ENCODE assay signal across 3 fruit fly cellular contexts in genomic region chr3L:16889545-16889944, dm6.
TF ChIP-seq lines count a peak whose summit lies in the region.

No protein-coding gene starts in this region.

- no peak for TF ChIP-seq CTCF in whole organism, embryonic (GFP tag; optimal IDR thresholded peaks at IDR 0.05; lab: Kevin White, UChicago)

TF ChIP-seq in whole organism, embryonic, 481 proteins besides CTCF, POLR2A, EP300 and RAD21 (continues in another document):
- TF ChIP-seq CG12659 (GFP tag; optimal IDR thresholded peaks at IDR 0.05; lab: Kevin White, UChicago): no peak
- no peak for TF ChIP-seq CG14710 (tag; optimal IDR thresholded peaks at IDR 0.05; lab: Kevin White, UChicago)
- no peak for TF ChIP-seq CG43689 (GFP tag; IDR thresholded peaks at IDR 0.05; lab: Robert Waterston, UW)
- TF ChIP-seq sr (GFP tag; IDR thresholded peaks at IDR 0.05; lab: Robert Waterston, UW): peak; percentile 72; the same call in 2 of the 3 replicates
- TF ChIP-seq Rfx (GFP tag; IDR thresholded peaks at IDR 0.05; lab: Robert Waterston, UW): peak; percentile 19; the same call in 1 of the 2 replicates
- 0 out of 3 replicates have a peak, but pooled peaks have one; percentile 13 for TF ChIP-seq CG11695 (GFP tag; IDR thresholded peaks at IDR 0.05; lab: Robert Waterston, UW)
- no peak for TF ChIP-seq CG10462 (GFP tag; optimal IDR thresholded peaks at IDR 0.05; lab: Kevin White, UChicago)
- TF ChIP-seq aop (GFP tag; IDR thresholded peaks at IDR 0.05; lab: Robert Waterston, UW): no peak
- no peak for TF ChIP-seq Hmr (GFP tag; optimal IDR thresholded peaks at IDR 0.05; lab: Kevin White, UChicago)
- 0 out of 3 replicates have a peak, but pooled peaks have one; percentile 37 for TF ChIP-seq gce (GFP tag; IDR thresholded peaks at IDR 0.05; lab: Robert Waterston, UW)
- TF ChIP-seq zen2 (GFP tag; IDR thresholded peaks at IDR 0.05; lab: Robert Waterston, UW; ENCODE audit: partially characterized antibody): 0 out of 3 replicates have a peak, but pooled peaks have one; percentile 29
- peak; percentile 57 for TF ChIP-seq CG12769 (tag; optimal IDR thresholded peaks at IDR 0.05; lab: Kevin White, UChicago)
- peak; percentile 24 for TF ChIP-seq nau (GFP tag; optimal IDR thresholded peaks at IDR 0.05; lab: Kevin White, UChicago)
- no peak for TF ChIP-seq exex (tag; optimal IDR thresholded peaks at IDR 0.05; lab: Kevin White, UChicago)
- TF ChIP-seq dati (GFP tag; IDR thresholded peaks at IDR 0.05; lab: Robert Waterston, UW): 0 out of 2 replicates have a peak, but pooled peaks have one; percentile 8
- TF ChIP-seq CG8290 (GFP tag; optimal IDR thresholded peaks at IDR 0.05; lab: Kevin White, UChicago): no peak
- peak in 1 of 2 experiments; percentile 40 for TF ChIP-seq CG8290 (tag; optimal IDR thresholded peaks at IDR 0.05; lab: Kevin White, UChicago)
- TF ChIP-seq Gsc (GFP tag; IDR thresholded peaks at IDR 0.05; lab: Robert Waterston, UW): no peak
- peak; percentile 95 for TF ChIP-seq stwl (tag; optimal IDR thresholded peaks at IDR 0.05; lab: Kevin White, UChicago)
- no peak for TF ChIP-seq ssp (GFP tag; IDR thresholded peaks at IDR 0.05; lab: Robert Waterston, UW)
- peak; percentile 5 for TF ChIP-seq CG7987 (GFP tag; optimal IDR thresholded peaks at IDR 0.05; lab: Kevin White, UChicago)
- TF ChIP-seq gfzf (GFP tag; optimal IDR thresholded peaks at IDR 0.05; lab: Kevin White, UChicago): peak; percentile 6
- peak; percentile 4 for TF ChIP-seq CG12071 (GFP tag; optimal IDR thresholded peaks at IDR 0.05; lab: Kevin White, UChicago)
- TF ChIP-seq CG18599 (GFP tag; optimal IDR thresholded peaks at IDR 0.05; lab: Kevin White, UChicago): no peak
- TF ChIP-seq CG15514 (GFP tag; optimal IDR thresholded peaks at IDR 0.05; lab: Kevin White, UChicago): peak; percentile 17
- peak; percentile 60; the same call in 2 of the 3 replicates for TF ChIP-seq CG6791 (GFP tag; IDR thresholded peaks at IDR 0.05; lab: Robert Waterston, UW; ENCODE audit: partially characterized antibody)
- peak; percentile 7; the same call in 1 of the 2 replicates for TF ChIP-seq E2f2 (GFP tag; IDR thresholded peaks at IDR 0.05; lab: Robert Waterston, UW)

TF ChIP-seq in whole organism, prepupa, 60 proteins besides CTCF, POLR2A, EP300 and RAD21:
- TF ChIP-seq CG32006 (GFP tag; optimal IDR thresholded peaks at IDR 0.05; lab: Kevin White, UChicago) (no peak), fkh (GFP tag; optimal IDR thresholded peaks at IDR 0.05; lab: Kevin White, UChicago) (peak; percentile 72), Sox102F (GFP tag; optimal IDR thresholded peaks at IDR 0.05; lab: Kevin White, UChicago) (no peak), vri (GFP tag; optimal IDR thresholded peaks at IDR 0.05; lab: Kevin White, UChicago) (peak; percentile 15)
TF ChIP-seq in whole organism, prepupa: peak in this region for 2.

TF ChIP-seq in whole organism, wandering third instar larva, 38 proteins besides CTCF, POLR2A, EP300 and RAD21:
- no peak for TF ChIP-seq HLH106 (tag; optimal IDR thresholded peaks at IDR 0.05; lab: Kevin White, UChicago)
- no peak for TF ChIP-seq Hr83 (GFP tag; optimal IDR thresholded peaks at IDR 0.05; lab: Kevin White, UChicago; ENCODE audit: poor library complexity, severe bottlenecking)
- TF ChIP-seq h (GFP tag; optimal IDR thresholded peaks at IDR 0.05; lab: Kevin White, UChicago): peak; percentile 18
- TF ChIP-seq psq (GFP tag; optimal IDR thresholded peaks at IDR 0.05; lab: Kevin White, UChicago): no peak
TF ChIP-seq in whole organism, wandering third instar larva: peak in this region for 1.
